Worm (Caenorhabditis elegans) whole organism, late embryonic: ENCODE data around the gene C06B3.7.

Experiments
- C38D4.7 ChIP-seq: fragments of 200-800 bp; sonication (Bioruptor generic); optimal IDR thresholded peaks from 2 replicates; lab custom pipeline; 2018; ENCODE audit warnings: mild to moderate bottlenecking, missing genetic modification characterization, moderate library complexity, missing compliant biosample characterization
- ama-1 ChIP-seq: fragments of 150-350 bp; optimal IDR thresholded peaks from 2 replicates; lab custom pipeline; 2014
- ceh-9 ChIP-seq: sonication (generic microtip); optimal IDR thresholded peaks from 2 replicates; lab custom pipeline; 2016; ENCODE audit warnings: mild to moderate bottlenecking, missing genetic modification characterization, inconsistent platforms, missing compliant biosample characterization
- sox-4 ChIP-seq: sonication (generic microtip); optimal IDR thresholded peaks from 2 replicates; lab custom pipeline; 2017; ENCODE audit warnings: mild to moderate bottlenecking, missing genetic modification characterization, inconsistent platforms, missing compliant biosample characterization

- TF ChIP-seq C38D4.7 (GFP tag; lab: Kevin White, UChicago) (no peak), sox-4 (tag; lab: Kevin White, UChicago) (no peak), ama-1 (no peak), ceh-9 (tag; lab: Kevin White, UChicago) (no peak)
These were observed 20.0 kb downstream of the C06B3.7 start, which contains the start of gene srxa-13 for ce11 chrV:13929503-13929902.
